Fruit fly (Drosophila melanogaster) whole organism, adult: Measurements from ENCODE around the gene CG7208.

Source experiments
- CG11617 ChIP-seq: fragments of 200-800 bp; sonication (Bioruptor generic); optimal IDR thresholded peaks from 2 replicates; lab custom pipeline; 2017; ENCODE audit warnings: mild to moderate bottlenecking, missing biosample characterization, missing genetic modification reagents, missing genetic modification characterization
- CG12768 ChIP-seq: fragments of 200-800 bp; sonication (Bioruptor generic); optimal IDR thresholded peaks from 2 replicates; lab custom pipeline; 2017; ENCODE audit warnings: missing biosample characterization, missing genetic modification characterization, mild to moderate bottlenecking, moderate library complexity, missing genetic modification reagents
- CG14711 ChIP-seq: fragments of 200-800 bp; sonication (Bioruptor generic); optimal IDR thresholded peaks from 2 replicates; lab custom pipeline; 2018; ENCODE audit warnings: missing biosample characterization, mild to moderate bottlenecking, missing genetic modification characterization, moderate library complexity
- CG1620 ChIP-seq: fragments of 200-800 bp; sonication (Bioruptor generic); optimal IDR thresholded peaks from 2 replicates; lab custom pipeline; 2016; ENCODE audit warnings: missing biosample characterization, missing genetic modification characterization
- CG33017 ChIP-seq: fragments of 200-800 bp; sonication (Bioruptor generic); optimal IDR thresholded peaks from 2 replicates; lab custom pipeline; 2018; ENCODE audit warnings: missing biosample characterization, mild to moderate bottlenecking, missing genetic modification characterization, moderate library complexity
- CG5204 ChIP-seq: fragments of 200-800 bp; sonication (Bioruptor generic); optimal IDR thresholded peaks from 2 replicates; lab custom pipeline; 2016; ENCODE audit warnings: missing biosample characterization, missing genetic modification characterization
- CG7045 ChIP-seq: fragments of 200-800 bp; sonication (Bioruptor generic); optimal IDR thresholded peaks from 2 replicates; lab custom pipeline; 2017; ENCODE audit warnings: missing biosample characterization, mild to moderate bottlenecking, missing genetic modification characterization
- CG7101 ChIP-seq: fragments of 200-800 bp; sonication (Bioruptor generic); optimal IDR thresholded peaks from 2 replicates; lab custom pipeline; 2018; ENCODE audit warnings: missing biosample characterization, mild to moderate bottlenecking, missing genetic modification characterization, moderate library complexity
- Clk ChIP-seq: fragments of 200-800 bp; sonication (Bioruptor generic); optimal IDR thresholded peaks from 2 replicates; lab custom pipeline; 2017; ENCODE audit warnings: missing biosample characterization, missing genetic modification characterization
- Crg-1 ChIP-seq: fragments of 200-800 bp; sonication (Bioruptor generic); optimal IDR thresholded peaks from 2 replicates; lab custom pipeline; 2016; ENCODE audit warnings: missing biosample characterization, missing genetic modification characterization
- Hr96 ChIP-seq: fragments of 200-800 bp; sonication (Bioruptor generic); optimal IDR thresholded peaks from 2 replicates; lab custom pipeline; 2016; ENCODE audit warnings: missing biosample characterization, missing genetic modification characterization
- Mnt ChIP-seq: fragments of 200-800 bp; sonication (Bioruptor generic); optimal IDR thresholded peaks from 2 replicates; lab custom pipeline; 2016; ENCODE audit warnings: missing biosample characterization, mild to moderate bottlenecking, missing genetic modification characterization
- bab1 ChIP-seq: fragments of 200-800 bp; sonication (Bioruptor generic); optimal IDR thresholded peaks from 3 replicates; lab custom pipeline; 2019; ENCODE audit warnings: missing biosample characterization, mild to moderate bottlenecking, missing genetic modification characterization, moderate library complexity
- cic ChIP-seq: fragments of 200-800 bp; sonication (Bioruptor generic); optimal IDR thresholded peaks from 2 replicates; lab custom pipeline; 2017; ENCODE audit warnings: missing biosample characterization, mild to moderate bottlenecking, missing genetic modification characterization, moderate library complexity
- cnc ChIP-seq, 2 experiments: fragments of >200 bp; optimal IDR thresholded peaks; 2 replicates each; lab custom pipeline; 2017
- kay ChIP-seq: fragments of 200-800 bp; sonication (Bioruptor generic); peaks from one replicate; lab custom pipeline; 2016; ENCODE audit warnings: missing biosample characterization, missing genetic modification characterization, borderline replicate concordance
- ovo ChIP-seq: fragments of 200-800 bp; sonication (Bioruptor generic); optimal IDR thresholded peaks from 2 replicates; lab custom pipeline; 2016; ENCODE audit warnings: missing biosample characterization, missing genetic modification characterization
- pad ChIP-seq: fragments of 200-800 bp; sonication (Bioruptor generic); optimal IDR thresholded peaks from 3 replicates; lab custom pipeline; 2017; ENCODE audit warnings: missing biosample characterization, missing genetic modification characterization, mild to moderate bottlenecking, moderate library complexity, missing genetic modification reagents
- tj ChIP-seq: fragments of 200-800 bp; sonication (Bioruptor generic); optimal IDR thresholded peaks from 3 replicates; lab custom pipeline; 2017; ENCODE audit warnings: missing biosample characterization, mild to moderate bottlenecking, missing genetic modification characterization, moderate library complexity
- toe ChIP-seq: fragments of 200-800 bp; sonication (Bioruptor generic); optimal IDR thresholded peaks from 2 replicates; lab custom pipeline; 2016; ENCODE audit warnings: missing biosample characterization, missing genetic modification characterization

Gene CG7208

dm6 chr3R:18157459-18157858 lies 28.1 kb downstream of the CG7208 start:
- TF ChIP-seq toe (GFP tag; lab: Kevin White, UChicago) (no peak), CG33017 (tag; lab: Kevin White, UChicago) (no peak), pad (no peak), CG7101 (no peak), tj (GFP tag; lab: Kevin White, UChicago) (no peak), CG12768 (GFP tag; lab: Kevin White, UChicago) (no peak), Hr96 (GFP tag; lab: Kevin White, UChicago) (no peak)

DNA sequence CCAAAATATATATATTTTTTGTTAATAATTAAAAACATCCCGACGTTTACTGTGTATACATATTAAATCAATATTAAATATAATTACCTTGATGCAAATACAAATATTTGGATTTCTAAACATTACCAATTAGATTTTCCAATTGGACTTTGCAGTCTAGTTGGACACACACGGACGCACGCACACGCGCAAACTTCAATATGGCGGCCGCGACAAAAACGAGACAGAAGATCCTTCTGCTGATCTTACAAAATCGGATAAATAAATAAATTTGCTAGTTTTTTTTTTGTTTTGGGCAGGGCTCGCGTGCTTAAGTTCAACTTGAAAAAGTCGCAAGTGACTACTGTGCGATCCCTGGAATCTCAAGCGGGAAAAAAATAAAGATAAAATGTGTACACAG lies 28.9 kb downstream of the CG7208 start:
- no peak for TF ChIP-seq cic (GFP tag; lab: Kevin White, UChicago)
- no peak for TF ChIP-seq ovo
- no peak for TF ChIP-seq CG14711
- no peak for TF ChIP-seq CG1620
- TF ChIP-seq Crg-1 (GFP tag; lab: Kevin White, UChicago) = no peak
- no peak for TF ChIP-seq CG5204 (GFP tag; lab: Kevin White, UChicago)
- TF ChIP-seq bab1 (GFP tag; lab: Kevin White, UChicago) = no peak
- TF ChIP-seq Clk (GFP tag; lab: Kevin White, UChicago) = no peak
- no peak for TF ChIP-seq CG11617 (GFP tag; lab: Kevin White, UChicago)
- no peak for TF ChIP-seq CG33017 (tag; lab: Kevin White, UChicago)
- no peak for TF ChIP-seq toe (GFP tag; lab: Kevin White, UChicago)
- TF ChIP-seq CG7101 = no peak
- no peak for TF ChIP-seq cnc (optimal IDR thresholded peaks at IDR 0.05; lab: Kevin White, UChicago)
- no peak for TF ChIP-seq Hr96 (GFP tag; lab: Kevin White, UChicago)
- no peak for TF ChIP-seq tj (GFP tag; lab: Kevin White, UChicago)
- no peak for TF ChIP-seq pad
- no peak for TF ChIP-seq kay
- TF ChIP-seq CG7045 (GFP tag; lab: Kevin White, UChicago) = no peak

DNA sequence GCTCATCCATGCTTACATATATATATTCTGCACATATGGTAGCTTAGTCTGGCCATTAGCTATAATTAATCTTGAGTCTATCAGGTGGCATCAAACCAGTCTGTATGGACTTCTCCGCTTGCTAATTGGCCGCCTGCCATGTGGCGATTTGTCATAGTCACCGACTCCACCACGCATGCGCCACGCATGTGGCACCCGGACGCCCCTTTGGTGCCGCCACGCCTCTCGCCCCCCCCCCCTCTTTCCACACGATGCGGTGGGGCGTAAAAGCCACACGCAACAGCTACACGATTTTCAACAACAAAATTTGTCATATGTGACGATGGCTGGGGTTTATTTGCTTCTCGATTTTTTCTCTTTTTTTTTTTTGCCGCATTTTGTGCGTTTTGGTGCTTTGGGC lies 31.8 kb downstream of the CG7208 start:
- no peak for TF ChIP-seq tj (GFP tag; lab: Kevin White, UChicago)
- TF ChIP-seq CG7101 = no peak
- TF ChIP-seq Clk (GFP tag; lab: Kevin White, UChicago) = no peak
- no peak for TF ChIP-seq ovo
- TF ChIP-seq CG11617 (GFP tag; lab: Kevin White, UChicago) = no peak
- TF ChIP-seq CG5204 (GFP tag; lab: Kevin White, UChicago) = no peak
- TF ChIP-seq bab1 (GFP tag; lab: Kevin White, UChicago) = no peak
- TF ChIP-seq CG33017 (tag; lab: Kevin White, UChicago) = no peak
- TF ChIP-seq CG14711 = no peak
- no peak for TF ChIP-seq pad
- TF ChIP-seq CG1620 = no peak
- TF ChIP-seq CG7045 (GFP tag; lab: Kevin White, UChicago) = no peak
- no peak for TF ChIP-seq Crg-1 (GFP tag; lab: Kevin White, UChicago)
- TF ChIP-seq kay = no peak
- TF ChIP-seq cnc (optimal IDR thresholded peaks at IDR 0.05; lab: Kevin White, UChicago) = no peak
- no peak for TF ChIP-seq Mnt (GFP tag; lab: Kevin White, UChicago)
- no peak for TF ChIP-seq CG12768 (GFP tag; lab: Kevin White, UChicago)
- no peak for TF ChIP-seq Hr96 (GFP tag; lab: Kevin White, UChicago)
- no peak for TF ChIP-seq toe (GFP tag; lab: Kevin White, UChicago)
- no peak for TF ChIP-seq cic (GFP tag; lab: Kevin White, UChicago)

DNA sequence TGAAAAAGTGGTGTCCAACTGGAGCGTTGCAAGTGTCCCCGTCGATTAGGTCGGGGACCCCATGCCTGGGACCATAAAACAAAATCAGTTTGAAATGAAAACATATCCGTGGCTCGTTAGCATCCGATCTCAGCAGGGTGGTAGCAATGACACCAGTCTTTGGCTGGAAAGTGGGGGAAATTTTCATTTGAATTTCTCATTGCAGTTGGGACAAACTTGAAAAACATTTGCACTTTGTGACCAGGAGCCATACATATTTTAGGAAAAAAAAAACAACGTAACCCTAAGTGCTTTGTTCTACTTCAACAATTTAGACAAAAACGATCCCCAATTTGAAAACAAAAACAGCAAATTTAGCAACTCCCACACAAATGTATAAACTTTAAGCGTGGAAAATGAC lies 33.7 kb downstream of the CG7208 start, which contains the start of gene CG14316:
Gene CG14316 (plus strand): TSS at position 301 of the 400 bp plus-strand sequence.
- TF ChIP-seq Crg-1 (GFP tag; lab: Kevin White, UChicago) (no peak), kay (no peak), cic (GFP tag; lab: Kevin White, UChicago) (no peak), Hr96 (GFP tag; lab: Kevin White, UChicago) (no peak), CG33017 (tag; lab: Kevin White, UChicago) (no peak), bab1 (GFP tag; lab: Kevin White, UChicago) (no peak)

DNA sequence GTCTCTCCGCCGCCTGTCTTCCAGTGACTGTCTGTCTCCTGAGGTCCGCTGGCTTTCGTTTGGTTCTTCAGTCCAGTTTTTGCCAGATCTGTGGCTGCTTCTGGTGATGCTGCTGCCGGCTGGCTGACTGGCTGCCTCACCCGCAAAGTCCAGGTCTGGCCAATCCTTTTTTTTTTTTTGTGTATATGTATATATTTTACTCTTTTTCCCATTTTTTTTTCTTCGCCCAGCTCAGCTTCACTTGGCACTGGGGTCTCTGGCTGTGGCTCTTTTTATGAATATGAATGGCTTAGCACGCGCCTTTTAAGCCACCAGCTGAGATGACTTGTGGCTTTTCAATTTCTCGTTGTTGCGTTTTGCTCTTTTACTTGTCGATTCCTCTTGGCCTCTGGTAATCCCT lies 38.9 kb downstream of the CG7208 start:
- no peak for TF ChIP-seq CG1620
- TF ChIP-seq CG7045 (GFP tag; lab: Kevin White, UChicago) = no peak
- no peak for TF ChIP-seq CG33017 (tag; lab: Kevin White, UChicago)
- no peak for TF ChIP-seq ovo

DNA sequence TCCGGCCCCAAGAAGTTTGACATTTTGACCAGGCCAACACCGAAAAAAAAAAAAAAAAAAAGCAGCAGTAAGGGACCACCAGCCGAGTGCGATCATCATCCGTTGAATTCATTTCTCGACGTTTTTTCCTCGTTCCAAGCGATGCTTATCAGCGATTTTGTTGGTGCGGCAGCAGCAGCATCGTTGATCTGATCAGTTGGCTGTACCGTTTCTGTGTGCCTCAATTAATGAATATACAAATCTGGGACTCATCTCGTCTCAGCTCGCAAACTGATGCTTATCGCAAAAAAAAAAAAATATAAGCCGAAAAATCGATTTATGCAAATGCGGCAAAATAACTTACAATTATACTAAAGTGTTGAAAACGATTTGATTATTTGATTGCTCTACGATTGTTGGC lies 40.7 kb downstream of the CG7208 start:
- TF ChIP-seq Mnt (GFP tag; lab: Kevin White, UChicago) (no peak), CG7045 (GFP tag; lab: Kevin White, UChicago) (no peak), tj (GFP tag; lab: Kevin White, UChicago) (no peak), Hr96 (GFP tag; lab: Kevin White, UChicago) (no peak), pad (no peak), ovo (no peak), CG5204 (GFP tag; lab: Kevin White, UChicago) (no peak), cnc (optimal IDR thresholded peaks at IDR 0.05; lab: Kevin White, UChicago) (no peak), cic (GFP tag; lab: Kevin White, UChicago) (no peak), Crg-1 (GFP tag; lab: Kevin White, UChicago) (no peak), CG7101 (no peak), toe (GFP tag; lab: Kevin White, UChicago) (no peak), CG11617 (GFP tag; lab: Kevin White, UChicago) (no peak), CG33017 (tag; lab: Kevin White, UChicago) (no peak), kay (no peak)
